Worm (Caenorhabditis elegans): ENCODE data around the gene puf-5.

ce11 chrII:8531181-8531759, 44.1 kb upstream of the puf-5 start, which contains the start of gene gldi-7:
- no peak for TF ChIP-seq mec-3 (tag; optimal IDR thresholded peaks at IDR 0.05; ENCODE audit: borderline replicate concordance)
- TF ChIP-seq unc-86 (tag; optimal IDR thresholded peaks at IDR 0.05): no peak
- TF ChIP-seq che-1 (tag; optimal IDR thresholded peaks at IDR 0.05): no peak
- TF ChIP-seq hlh-30 (tag; optimal IDR thresholded peaks at IDR 0.05; ENCODE audit: insufficient read depth): no peak
- TF ChIP-seq tbx-2 (tag; optimal IDR thresholded peaks at IDR 0.05): no peak

Data from whole organism, late embryonic.